Fruit fly (Drosophila melanogaster) whole organism, adult: ENCODE measurements around the gene SoxN.

Experiments
- CG12768 ChIP-seq: fragments of 200-800 bp; sonication (Bioruptor generic); optimal IDR thresholded peaks from 2 replicates; lab custom pipeline; 2017; ENCODE audit warnings: missing biosample characterization, missing genetic modification characterization, mild to moderate bottlenecking, moderate library complexity, missing genetic modification reagents
- CG14711 ChIP-seq: fragments of 200-800 bp; sonication (Bioruptor generic); optimal IDR thresholded peaks from 2 replicates; lab custom pipeline; 2018; ENCODE audit warnings: missing biosample characterization, mild to moderate bottlenecking, missing genetic modification characterization, moderate library complexity
- CG1620 ChIP-seq: fragments of 200-800 bp; sonication (Bioruptor generic); optimal IDR thresholded peaks from 2 replicates; lab custom pipeline; 2016; ENCODE audit warnings: missing biosample characterization, missing genetic modification characterization
- CG33017 ChIP-seq: fragments of 200-800 bp; sonication (Bioruptor generic); optimal IDR thresholded peaks from 2 replicates; lab custom pipeline; 2018; ENCODE audit warnings: missing biosample characterization, mild to moderate bottlenecking, missing genetic modification characterization, moderate library complexity
- CG5204 ChIP-seq: fragments of 200-800 bp; sonication (Bioruptor generic); optimal IDR thresholded peaks from 2 replicates; lab custom pipeline; 2016; ENCODE audit warnings: missing biosample characterization, missing genetic modification characterization
- CG7045 ChIP-seq: fragments of 200-800 bp; sonication (Bioruptor generic); optimal IDR thresholded peaks from 2 replicates; lab custom pipeline; 2017; ENCODE audit warnings: missing biosample characterization, mild to moderate bottlenecking, missing genetic modification characterization
- Crg-1 ChIP-seq: fragments of 200-800 bp; sonication (Bioruptor generic); optimal IDR thresholded peaks from 2 replicates; lab custom pipeline; 2016; ENCODE audit warnings: missing biosample characterization, missing genetic modification characterization
- Hr96 ChIP-seq: fragments of 200-800 bp; sonication (Bioruptor generic); optimal IDR thresholded peaks from 2 replicates; lab custom pipeline; 2016; ENCODE audit warnings: missing biosample characterization, missing genetic modification characterization
- Mnt ChIP-seq: fragments of 200-800 bp; sonication (Bioruptor generic); optimal IDR thresholded peaks from 2 replicates; lab custom pipeline; 2016; ENCODE audit warnings: missing biosample characterization, mild to moderate bottlenecking, missing genetic modification characterization
- cic ChIP-seq: fragments of 200-800 bp; sonication (Bioruptor generic); optimal IDR thresholded peaks from 2 replicates; lab custom pipeline; 2017; ENCODE audit warnings: missing biosample characterization, mild to moderate bottlenecking, missing genetic modification characterization, moderate library complexity
- kay ChIP-seq: fragments of 200-800 bp; sonication (Bioruptor generic); peaks from one replicate; lab custom pipeline; 2016; ENCODE audit warnings: missing biosample characterization, missing genetic modification characterization, borderline replicate concordance
- ovo ChIP-seq: fragments of 200-800 bp; sonication (Bioruptor generic); optimal IDR thresholded peaks from 2 replicates; lab custom pipeline; 2016; ENCODE audit warnings: missing biosample characterization, missing genetic modification characterization
- pad ChIP-seq: fragments of 200-800 bp; sonication (Bioruptor generic); optimal IDR thresholded peaks from 3 replicates; lab custom pipeline; 2017; ENCODE audit warnings: missing biosample characterization, missing genetic modification characterization, mild to moderate bottlenecking, moderate library complexity, missing genetic modification reagents
- toe ChIP-seq: fragments of 200-800 bp; sonication (Bioruptor generic); optimal IDR thresholded peaks from 2 replicates; lab custom pipeline; 2016; ENCODE audit warnings: missing biosample characterization, missing genetic modification characterization

dm6 chr2L:8794151-8794550, 31.3 kb upstream of the SoxN start:
- TF ChIP-seq Crg-1 (GFP tag; lab: Kevin White, UChicago) (no peak), pad (GFP tag; lab: Kevin White, UChicago) (no peak), cic (GFP tag; lab: Kevin White, UChicago) (no peak), kay (GFP tag; lab: Kevin White, UChicago) (no peak), CG12768 (GFP tag; lab: Kevin White, UChicago) (no peak), Mnt (GFP tag; lab: Kevin White, UChicago) (no peak), CG7045 (GFP tag; lab: Kevin White, UChicago) (no peak), Hr96 (GFP tag; lab: Kevin White, UChicago) (no peak), CG33017 (no peak), ovo (no peak), CG14711 (tag; lab: Kevin White, UChicago) (no peak), CG1620 (GFP tag; lab: Kevin White, UChicago) (no peak), CG5204 (GFP tag; lab: Kevin White, UChicago) (no peak), toe (no peak)
